Worm (Caenorhabditis elegans) whole organism, late embryonic: ENCODE results near the gene F15A4.10.

Source experiments
- C08G9.2 ChIP-seq: sonication (generic microtip); optimal IDR thresholded peaks from 2 replicates; lab custom pipeline; 2016; ENCODE audit warnings: mild to moderate bottlenecking, missing genetic modification characterization, moderate library complexity, missing compliant biosample characterization
- C38D4.7 ChIP-seq: fragments of 200-800 bp; sonication (Bioruptor generic); optimal IDR thresholded peaks from 2 replicates; lab custom pipeline; 2018; ENCODE audit warnings: mild to moderate bottlenecking, missing genetic modification characterization, moderate library complexity, missing compliant biosample characterization
- K02D7.2 ChIP-seq: sonication (generic microtip); optimal IDR thresholded peaks from 2 replicates; lab custom pipeline; 2017; ENCODE audit warnings: mild to moderate bottlenecking, missing genetic modification characterization, missing compliant biosample characterization
- K09A11.1 ChIP-seq: sonication (generic microtip); optimal IDR thresholded peaks from 2 replicates; lab custom pipeline; 2017; ENCODE audit warnings: antibody characterized with exemption, mild to moderate bottlenecking, missing genetic modification characterization, missing compliant biosample characterization; ENCODE audit not compliant: insufficient read depth
- T23F11.4 ChIP-seq: fragments of 200-800 bp; sonication (Bioruptor generic); optimal IDR thresholded peaks from 2 replicates; lab custom pipeline; 2018; ENCODE audit warnings: mild to moderate bottlenecking, missing genetic modification characterization, missing compliant biosample characterization
- Y22D7AL.16 ChIP-seq: sonication (generic microtip); optimal IDR thresholded peaks from 2 replicates; lab custom pipeline; 2016; ENCODE audit warnings: missing genetic modification characterization, missing compliant biosample characterization
- ama-1 ChIP-seq: fragments of 150-350 bp; optimal IDR thresholded peaks from 2 replicates; lab custom pipeline; 2014
- ceh-14 ChIP-seq: sonication (generic microtip); optimal IDR thresholded peaks from 2 replicates; lab custom pipeline; 2016; ENCODE audit warnings: missing genotype, missing genetic modification characterization, missing compliant biosample characterization
- ceh-18 ChIP-seq: sonication (generic microtip); optimal IDR thresholded peaks from 2 replicates; lab custom pipeline; 2016; ENCODE audit warnings: missing genetic modification characterization, missing compliant biosample characterization
- ceh-19 ChIP-seq: fragments of 200-800 bp; sonication (Bioruptor generic); optimal IDR thresholded peaks from 2 replicates; lab custom pipeline; 2018; ENCODE audit warnings: mild to moderate bottlenecking, missing genetic modification characterization, missing compliant biosample characterization
- ceh-22 ChIP-seq: sonication (generic microtip); optimal IDR thresholded peaks from 2 replicates; lab custom pipeline; 2017; ENCODE audit warnings: missing biosample characterization, missing genetic modification characterization
- ceh-24 ChIP-seq: sonication (generic microtip); optimal IDR thresholded peaks from 2 replicates; lab custom pipeline; 2016; ENCODE audit warnings: mild to moderate bottlenecking, missing genetic modification characterization, missing compliant biosample characterization
- ceh-31 ChIP-seq: sonication (generic microtip); optimal IDR thresholded peaks from 2 replicates; lab custom pipeline; 2016; ENCODE audit warnings: missing genetic modification characterization, missing compliant biosample characterization
- ceh-45 ChIP-seq: fragments of 200-800 bp; sonication (Bioruptor generic); IDR thresholded peaks from 2 replicates; pipeline ENCODE4 v1.3.6; 2022; ENCODE audit warnings: missing genetic modification reagents, missing genetic modification characterization, missing compliant biosample characterization
- ceh-48 ChIP-seq: sonication (generic microtip); optimal IDR thresholded peaks from 2 replicates; lab custom pipeline; 2016; ENCODE audit warnings: missing genetic modification characterization, inconsistent platforms, missing compliant biosample characterization
- ceh-9 ChIP-seq: sonication (generic microtip); optimal IDR thresholded peaks from 2 replicates; lab custom pipeline; 2016; ENCODE audit warnings: mild to moderate bottlenecking, missing genetic modification characterization, inconsistent platforms, missing compliant biosample characterization
- che-1 ChIP-seq: sonication (generic microtip); optimal IDR thresholded peaks from 2 replicates; lab custom pipeline; 2016; ENCODE audit warnings: mild to moderate bottlenecking, missing genetic modification characterization, missing compliant biosample characterization
- dmd-4 ChIP-seq: sonication (generic microtip); optimal IDR thresholded peaks from 2 replicates; lab custom pipeline; 2016; ENCODE audit warnings: borderline replicate concordance, missing genetic modification characterization, missing compliant biosample characterization
- elt-2 ChIP-seq: sonication (generic microtip); optimal IDR thresholded peaks from 2 replicates; lab custom pipeline; 2016; ENCODE audit warnings: missing genetic modification reagents, missing genetic modification characterization, missing compliant biosample characterization
- elt-4 ChIP-seq: sonication (generic microtip); optimal IDR thresholded peaks from 2 replicates; lab custom pipeline; 2016; ENCODE audit warnings: missing genetic modification characterization, missing compliant biosample characterization
- ets-4 ChIP-seq: sonication (generic microtip); optimal IDR thresholded peaks from 2 replicates; lab custom pipeline; 2016; ENCODE audit warnings: missing genetic modification characterization, missing compliant biosample characterization
- fax-1 ChIP-seq: sonication (generic microtip); optimal IDR thresholded peaks from 2 replicates; lab custom pipeline; 2016; ENCODE audit warnings: missing genotype, missing genetic modification characterization, missing compliant biosample characterization
- fkh-10 ChIP-seq: fragments of 150-350 bp; optimal IDR thresholded peaks from 2 replicates; lab custom pipeline; 2014; ENCODE audit warnings: missing biosample characterization, missing genetic modification reagents, missing genetic modification characterization
- fkh-6 ChIP-seq: sonication (generic microtip); optimal IDR thresholded peaks from 2 replicates; lab custom pipeline; 2016; ENCODE audit warnings: missing genetic modification characterization, missing compliant biosample characterization
- gmeb-2 ChIP-seq: sonication (generic microtip); optimal IDR thresholded peaks from 2 replicates; lab custom pipeline; 2016; ENCODE audit warnings: missing genetic modification characterization, inconsistent platforms, missing compliant biosample characterization
- hlh-13 ChIP-seq: fragments of 200-800 bp; sonication (Bioruptor generic); optimal IDR thresholded peaks from 2 replicates; lab custom pipeline; 2018; ENCODE audit warnings: mild to moderate bottlenecking, missing genetic modification characterization, missing compliant biosample characterization
- hlh-30 ChIP-seq: sonication (generic microtip); optimal IDR thresholded peaks from 2 replicates; lab custom pipeline; 2017; ENCODE audit warnings: antibody characterized with exemption, missing genetic modification characterization, missing compliant biosample characterization; ENCODE audit not compliant: insufficient read depth
- hlh-6 ChIP-seq: sonication (generic microtip); optimal IDR thresholded peaks from 2 replicates; lab custom pipeline; 2016; ENCODE audit warnings: missing genotype, missing genetic modification characterization, missing compliant biosample characterization
- lim-6 ChIP-seq: sonication (generic microtip); optimal IDR thresholded peaks from 2 replicates; lab custom pipeline; 2016; ENCODE audit warnings: missing genetic modification characterization, missing compliant biosample characterization
- mec-3 ChIP-seq: sonication (generic microtip); optimal IDR thresholded peaks from 2 replicates; lab custom pipeline; 2016; ENCODE audit warnings: borderline replicate concordance, missing genetic modification characterization, missing compliant biosample characterization
- nfya-1 ChIP-seq: sonication (generic microtip); optimal IDR thresholded peaks from 2 replicates; lab custom pipeline; 2017; ENCODE audit warnings: missing genetic modification characterization, mild to moderate bottlenecking, missing compliant biosample characterization, antibody characterized with exemption, moderate library complexity
- nhr-11 ChIP-seq: fragments of 150-350 bp; optimal IDR thresholded peaks from 2 replicates; lab custom pipeline; 2014; ENCODE audit warnings: missing biosample characterization, missing genetic modification characterization
- nhr-232 ChIP-seq: sonication (generic microtip); optimal IDR thresholded peaks from 2 replicates; lab custom pipeline; 2016; ENCODE audit warnings: missing genetic modification characterization, missing compliant biosample characterization
- npax-4 ChIP-seq: sonication (generic microtip); optimal IDR thresholded peaks from 2 replicates; lab custom pipeline; 2016; ENCODE audit warnings: missing genetic modification characterization, missing compliant biosample characterization
- pag-3 ChIP-seq: sonication (generic microtip); optimal IDR thresholded peaks from 2 replicates; lab custom pipeline; 2016; ENCODE audit warnings: missing compliant biosample characterization, missing genetic modification characterization, borderline replicate concordance
- pat-9 ChIP-seq: fragments of 200-800 bp; sonication (Bioruptor generic); optimal IDR thresholded peaks from 2 replicates; lab custom pipeline; 2018; ENCODE audit warnings: mild to moderate bottlenecking, missing genetic modification characterization, moderate library complexity, missing compliant biosample characterization
- pax-1 ChIP-seq: fragments of 150-350 bp; optimal IDR thresholded peaks from 2 replicates; lab custom pipeline; 2014; ENCODE audit warnings: missing biosample characterization, missing genetic modification characterization
- pha-2 ChIP-seq: sonication (generic microtip); optimal IDR thresholded peaks from 2 replicates; lab custom pipeline; 2017; ENCODE audit warnings: mild to moderate bottlenecking, missing genetic modification characterization, missing compliant biosample characterization
- pqm-1 ChIP-seq: sonication (generic microtip); optimal IDR thresholded peaks from 2 replicates; lab custom pipeline; 2016; ENCODE audit warnings: missing genetic modification characterization, missing compliant biosample characterization
- pros-1 ChIP-seq: fragments of 150-350 bp; optimal IDR thresholded peaks from 2 replicates; lab custom pipeline; 2014; ENCODE audit warnings: missing biosample characterization, missing genetic modification reagents, missing genetic modification characterization
- rnt-1 ChIP-seq: sonication (generic microtip); optimal IDR thresholded peaks from 2 replicates; lab custom pipeline; 2016; ENCODE audit warnings: missing genetic modification characterization, missing compliant biosample characterization
- sox-2 ChIP-seq: fragments of 200-800 bp; sonication (Bioruptor generic); IDR thresholded peaks from 2 replicates; pipeline ENCODE4 v1.3.6; 2022; ENCODE audit warnings: missing genetic modification reagents, missing genetic modification characterization, missing compliant biosample characterization
- sox-4 ChIP-seq: sonication (generic microtip); optimal IDR thresholded peaks from 2 replicates; lab custom pipeline; 2017; ENCODE audit warnings: mild to moderate bottlenecking, missing genetic modification characterization, inconsistent platforms, missing compliant biosample characterization
- syd-9 ChIP-seq: sonication (generic microtip); optimal IDR thresholded peaks from 2 replicates; lab custom pipeline; 2016; ENCODE audit warnings: mild to moderate bottlenecking, missing genetic modification characterization, moderate library complexity, missing compliant biosample characterization
- tbx-2 ChIP-seq: sonication (generic microtip); optimal IDR thresholded peaks from 2 replicates; lab custom pipeline; 2016; ENCODE audit warnings: missing genetic modification characterization, missing compliant biosample characterization
- unc-42 ChIP-seq: sonication (generic microtip); optimal IDR thresholded peaks from 2 replicates; lab custom pipeline; 2016; ENCODE audit warnings: missing genotype, missing genetic modification characterization, missing compliant biosample characterization
- unc-55 ChIP-seq: sonication (generic microtip); optimal IDR thresholded peaks from 2 replicates; lab custom pipeline; 2017; ENCODE audit warnings: missing biosample characterization, missing genetic modification reagents, missing genetic modification characterization
- unc-86 ChIP-seq: sonication (generic microtip); optimal IDR thresholded peaks from 2 replicates; lab custom pipeline; 2016; ENCODE audit warnings: missing genetic modification characterization, missing compliant biosample characterization
- ztf-16 ChIP-seq: sonication (generic microtip); optimal IDR thresholded peaks from 2 replicates; lab custom pipeline; 2017; ENCODE audit warnings: missing genetic modification characterization, missing compliant biosample characterization

F15A4.10 gene

ce11 chrII:12496981-12497380 is 12.0 kb upstream of the F15A4.10 start, which contains the start of gene T21B4.3:
TSS of gene T21B4.3 (minus strand) at chrII:12497081.
- no peak for TF ChIP-seq K09A11.1 (tag; lab: Kevin White, UChicago)
- TF ChIP-seq pat-9 (tag; lab: Kevin White, UChicago), result no peak
- no peak for TF ChIP-seq pha-2 (tag; lab: Kevin White, UChicago)
- TF ChIP-seq, all 69 proteins: peak for 0

- TF ChIP-seq ama-1 (lab: Kevin White, UChicago), result no peak
- TF ChIP-seq pag-3 (tag; lab: Kevin White, UChicago), result peak; percentile 89
- peak; percentile 86 for TF ChIP-seq ceh-48 (tag; lab: Kevin White, UChicago)
- peak; percentile 95 for TF ChIP-seq K02D7.2 (tag; lab: Kevin White, UChicago)
- peak; percentile 86 for TF ChIP-seq ceh-18 (tag; lab: Kevin White, UChicago)
- peak; percentile 94 for TF ChIP-seq Y22D7AL.16
- peak; percentile 88 for TF ChIP-seq K09A11.1 (tag; lab: Kevin White, UChicago)
- peak; percentile 89 for TF ChIP-seq rnt-1 (tag; lab: Kevin White, UChicago)
- peak; percentile 84 for TF ChIP-seq unc-42 (tag; lab: Kevin White, UChicago)
- TF ChIP-seq elt-2 (tag; lab: Kevin White, UChicago), result peak; percentile 96
- TF ChIP-seq nfya-1 (tag; lab: Kevin White, UChicago), result peak; percentile 84
- no peak for TF ChIP-seq pax-1 (tag; lab: Kevin White, UChicago)
- TF ChIP-seq hlh-30 (tag; lab: Kevin White, UChicago), result peak; percentile 46
- TF ChIP-seq unc-86 (tag; lab: Kevin White, UChicago), result peak; percentile 84
- TF ChIP-seq ztf-16 (tag; lab: Kevin White, UChicago), result peak; percentile 95
- peak; percentile 98 for TF ChIP-seq gmeb-2 (tag; lab: Kevin White, UChicago)
- TF ChIP-seq C08G9.2 (tag; lab: Kevin White, UChicago), result peak; percentile 87
- peak; percentile 84 for TF ChIP-seq lim-6 (tag; lab: Kevin White, UChicago)
- TF ChIP-seq ceh-31 (tag; lab: Kevin White, UChicago), result peak; percentile 86
- peak; percentile 78 for TF ChIP-seq ets-4
- no peak for TF ChIP-seq nhr-11
- TF ChIP-seq sox-2, result peak; percentile 92
- TF ChIP-seq fkh-6 (tag; lab: Kevin White, UChicago), result peak; percentile 95
- peak; percentile 93 for TF ChIP-seq che-1
- peak; percentile 92 for TF ChIP-seq tbx-2 (tag; lab: Kevin White, UChicago)
- peak; percentile 94 for TF ChIP-seq hlh-13 (GFP tag; lab: Kevin White, UChicago)
- peak; percentile 94 for TF ChIP-seq dmd-4
- peak; percentile 93 for TF ChIP-seq ceh-9 (tag; lab: Kevin White, UChicago)
- peak; percentile 88 for TF ChIP-seq fax-1 (tag; lab: Kevin White, UChicago)
- TF ChIP-seq ceh-22, result no peak
- peak; percentile 97 for TF ChIP-seq T23F11.4 (GFP tag; lab: Kevin White, UChicago)
- peak; percentile 75 for TF ChIP-seq mec-3 (tag; lab: Kevin White, UChicago)
- TF ChIP-seq ceh-24 (tag; lab: Kevin White, UChicago), result peak; percentile 90
- peak; percentile 94 for TF ChIP-seq ceh-19
- TF ChIP-seq npax-4 (tag; lab: Kevin White, UChicago), result peak; percentile 88
- peak; percentile 97 for TF ChIP-seq sox-4
- peak; percentile 95 for TF ChIP-seq hlh-6 (tag; lab: Kevin White, UChicago)
- TF ChIP-seq pros-1 (tag; lab: Kevin White, UChicago), result no peak
- TF ChIP-seq pha-2 (tag; lab: Kevin White, UChicago), result peak; percentile 94
- TF ChIP-seq fkh-10 (GFP tag; lab: Kevin White, UChicago), result peak; percentile 52
- peak; percentile 90 for TF ChIP-seq C38D4.7 (GFP tag; lab: Kevin White, UChicago)
- TF ChIP-seq syd-9 (tag; lab: Kevin White, UChicago), result peak; percentile 93
- TF ChIP-seq ceh-14 (tag; lab: Kevin White, UChicago), result peak; percentile 96
- peak; percentile 86 for TF ChIP-seq pqm-1 (tag; lab: Kevin White, UChicago)
- peak; percentile 85 for TF ChIP-seq nhr-232
- TF ChIP-seq elt-4 (tag; lab: Kevin White, UChicago), result no peak
- peak; percentile 96 for TF ChIP-seq ceh-45 (GFP tag; lab: Robert Waterston, UW)
- no peak for TF ChIP-seq unc-55 (GFP tag; lab: Kevin White, UChicago)
Measured at ce11 chrII:12494556-12495131, 9.7 kb upstream of the F15A4.10 start, which contains the start of gene col-85. TSS of gene col-85 (minus strand) at chrII:12495095.
